Worm (Caenorhabditis elegans) whole organism, young adult: ENCODE data around the gene T03D3.5.

Experiments
- C17E4.6 ChIP-seq: fragments of 200-800 bp; sonication (Bioruptor generic); IDR thresholded peaks from 2 replicates; pipeline ENCODE4 v1.3.6; 2022; ENCODE audit warnings: missing genetic modification reagents, missing genetic modification characterization, missing compliant biosample characterization
- D2030.7 ChIP-seq: fragments of 200-800 bp; sonication (Bioruptor generic); IDR thresholded peaks from 2 replicates; pipeline ENCODE4 v1.3.6; 2022; ENCODE audit warnings: missing genetic modification reagents, missing genetic modification characterization, missing compliant biosample characterization
- dpl-1 ChIP-seq: fragments of 150-350 bp; optimal IDR thresholded peaks from 2 replicates; lab custom pipeline; 2014; ENCODE audit warnings: missing biosample characterization, missing genetic modification reagents, missing genetic modification characterization
- hmg-1.2 ChIP-seq: fragments of 200-800 bp; sonication (Bioruptor generic); IDR thresholded peaks from 2 replicates; pipeline ENCODE4 v1.3.6; 2022; ENCODE audit warnings: missing genetic modification reagents, missing genetic modification characterization, missing compliant biosample characterization
- madf-8 ChIP-seq: fragments of 200-800 bp; sonication (Bioruptor generic); conservative IDR thresholded peaks from 2 replicates; pipeline ENCODE4 v1.3.6; 2022; ENCODE audit warnings: missing genetic modification reagents, missing genetic modification characterization, missing compliant biosample characterization
- snpc-1.3 ChIP-seq: sonication (generic microtip); optimal IDR thresholded peaks from 2 replicates; lab custom pipeline; 2017; ENCODE audit warnings: missing genetic modification characterization, mild to moderate bottlenecking, missing compliant biosample characterization, antibody characterized with exemption, moderate library complexity, missing genotype, missing genetic modification reagents; ENCODE audit not compliant: insufficient read depth
- snpc-4 ChIP-seq, 5 experiments: fragments of 150-350 bp in 1 of 5; sonication (generic microtip) in 4 of 5; optimal IDR thresholded peaks; 2 replicates each; lab custom pipeline; 2014 to 2018; ENCODE audit warnings: missing genetic modification characterization in 5 of 5, missing biosample characterization in 3 of 5, antibody characterized with exemption in 2 of 5, mild to moderate bottlenecking in 2 of 5, missing compliant biosample characterization in 2 of 5, missing genotype in 2 of 5, moderate library complexity in 2 of 5, missing genetic modification reagents in 1 of 5
- unc-62 ChIP-seq: fragments of 150-350 bp; optimal IDR thresholded peaks from 2 replicates; lab custom pipeline; 2014; ENCODE audit warnings: missing biosample characterization, missing genetic modification reagents, missing genetic modification characterization
- ztf-6 ChIP-seq: fragments of 200-800 bp; sonication (Bioruptor generic); IDR thresholded peaks from 2 replicates; pipeline ENCODE4 v1.3.6; 2022; ENCODE audit warnings: missing genetic modification reagents, missing genetic modification characterization, missing compliant biosample characterization

DNA sequence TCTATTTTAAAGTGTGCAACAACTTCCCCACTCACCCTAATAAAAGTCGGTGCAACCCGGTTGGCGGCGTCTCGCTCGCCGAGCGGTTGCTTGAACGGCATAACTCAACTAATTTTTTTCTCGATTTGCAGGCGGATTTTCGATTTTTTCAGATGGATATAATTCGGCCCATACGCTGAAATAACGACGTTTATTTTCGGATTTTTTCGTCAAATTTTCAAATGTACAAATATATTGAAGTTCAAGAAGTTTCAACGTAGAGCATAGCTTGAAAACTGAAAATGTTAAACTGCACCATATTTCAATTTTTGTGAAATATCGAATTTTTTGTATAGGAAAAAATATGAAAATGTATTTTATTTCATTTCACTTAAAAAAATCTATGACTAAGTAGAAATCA is 18.9 kb downstream of the T03D3.5 start, which contains the start of gene ketn-1:
- TF ChIP-seq unc-62 (GFP tag; lab: Kevin White, UChicago): no peak
- TF ChIP-seq snpc-1.3 (tag; lab: Kevin White, UChicago): no peak
- TF ChIP-seq hmg-1.2: no peak
- no peak for TF ChIP-seq D2030.7 (GFP tag; lab: Robert Waterston, UW)
- TF ChIP-seq snpc-4 (GFP tag; optimal IDR thresholded peaks at IDR 0.05; lab: Kevin White, UChicago): no peak
- TF ChIP-seq snpc-4 (tag; optimal IDR thresholded peaks at IDR 0.05; lab: Kevin White, UChicago): no peak
- no peak for TF ChIP-seq C17E4.6 (GFP tag; lab: Robert Waterston, UW)
- no peak for TF ChIP-seq dpl-1 (GFP tag; lab: Kevin White, UChicago)
- no peak for TF ChIP-seq ztf-6 (GFP tag; lab: Robert Waterston, UW)
- no peak for TF ChIP-seq madf-8 (GFP tag; lab: Robert Waterston, UW)
